Worm (Caenorhabditis elegans): Measurements from ENCODE around the gene uso-1.
"Not testable (repeated sequence)": the region's sequence is repeated elsewhere in the genome, so short reads cannot be mapped to it uniquely, and the experiment has no call there.

DNA sequence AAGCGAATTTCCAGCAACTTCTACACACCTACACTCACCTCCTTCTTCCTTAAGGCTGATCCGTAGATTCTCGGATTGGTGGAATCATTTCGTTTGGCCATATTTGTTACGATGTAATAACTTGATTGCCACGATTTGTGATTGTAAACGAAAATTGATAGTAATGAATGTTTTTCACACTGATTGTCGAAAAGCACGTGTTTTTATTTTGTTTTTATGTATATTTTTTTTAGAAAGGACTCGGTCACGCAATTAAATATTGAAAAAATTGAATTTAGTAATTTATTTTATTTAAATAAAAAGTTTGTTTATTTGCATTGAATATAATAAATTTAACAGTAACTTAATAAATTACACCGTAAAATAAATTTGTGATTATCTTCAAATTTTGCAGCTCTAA is 20.7 kb downstream of the uso-1 start, which contains the start of gene K09B11.5:
- not testable (repeated sequence) for TF ChIP-seq ama-1 (optimal IDR thresholded peaks at IDR 0.05); ztf-4 (tag; optimal IDR thresholded peaks at IDR 0.05); elt-3 (tag; optimal IDR thresholded peaks at IDR 0.05); ceh-16 (tag; optimal IDR thresholded peaks at IDR 0.05); nhr-23 (tag; optimal IDR thresholded peaks at IDR 0.05); unc-62 (GFP tag; optimal IDR thresholded peaks at IDR 0.05); C34F6.9 (tag; optimal IDR thresholded peaks at IDR 0.05); nhr-12 (tag; optimal IDR thresholded peaks at IDR 0.05); ZK546.5 (tag; optimal IDR thresholded peaks at IDR 0.05); elt-1 (tag; optimal IDR thresholded peaks at IDR 0.05); lin-11 (tag; optimal IDR thresholded peaks at IDR 0.05); nhr-25 (tag; optimal IDR thresholded peaks at IDR 0.05); nhr-77 (tag; optimal IDR thresholded peaks at IDR 0.05); egl-27 (tag; optimal IDR thresholded peaks at IDR 0.05)

Data from whole organism, L2 larva.